Fruit fly (Drosophila melanogaster): ENCODE results near the gene CG33159.

CG33159 gene

dm6 chr3L:3177872-3178271, 26.4 kb downstream of the CG33159 start:
- no peak for TF ChIP-seq noc (tag; optimal IDR thresholded peaks at IDR 0.05)

dm6 chr3L:3172445-3172844, 31.8 kb downstream of the CG33159 start, which contains the start of gene CG14963:
Gene CG14963 (minus strand): TSS chr3L:3172545.
- TF ChIP-seq noc (tag; optimal IDR thresholded peaks at IDR 0.05): no peak

- TF ChIP-seq noc (tag; optimal IDR thresholded peaks at IDR 0.05): no peak
Measured at dm6 chr3L:3169107-3169506, 35.1 kb downstream of the CG33159 start, which contains the start of the genes CG32278 and CG32281. Gene CG32278 (plus strand): TSS chr3L:3169286. Gene CG32281 (plus strand): TSS chr3L:3169375.

dm6 chr3L:3166200-3166695, 38.0 kb downstream of the CG33159 start, which contains the start of gene Asciz:
Gene Asciz (minus strand): TSS chr3L:3166250.
- TF ChIP-seq noc (tag; optimal IDR thresholded peaks at IDR 0.05): no peak

- no peak for TF ChIP-seq noc (tag; optimal IDR thresholded peaks at IDR 0.05)
Measured at dm6 chr3L:3165399-3165798, 38.8 kb downstream of the CG33159 start.

dm6 chr3L:3164951-3165350, 39.3 kb downstream of the CG33159 start, which contains the start of gene CG32280:
Gene CG32280 (plus strand): TSS chr3L:3165181.
- TF ChIP-seq noc (tag; optimal IDR thresholded peaks at IDR 0.05): peak; percentile 36

- TF ChIP-seq noc (tag; optimal IDR thresholded peaks at IDR 0.05): no peak
Measured at dm6 chr3L:3162584-3162983, 41.7 kb downstream of the CG33159 start.

dm6 chr3L:3161968-3162367, 42.3 kb downstream of the CG33159 start, which contains the start of gene rasp:
Gene rasp (plus strand): TSS chr3L:3162180.
- TF ChIP-seq noc (tag; optimal IDR thresholded peaks at IDR 0.05): no peak

dm6 chr3L:3159309-3160194, 44.7 kb downstream of the CG33159 start, which contains the start of the genes ND-30 and CG15812:
Gene ND-30 (minus strand): TSS chr3L:3159578.
Gene CG15812 (plus strand): TSS chr3L:3159991.
- no peak for TF ChIP-seq noc (tag; optimal IDR thresholded peaks at IDR 0.05)

dm6 chr3L:3157651-3158050, 46.6 kb downstream of the CG33159 start:
- TF ChIP-seq noc (tag; optimal IDR thresholded peaks at IDR 0.05): no peak
